Worm (Caenorhabditis elegans) whole organism, L4/young adult: ENCODE measurements around the gene sars-1.

Experiments
- W03F9.2 ChIP-seq: fragments of 150-350 bp; optimal IDR thresholded peaks from 2 replicates; lab custom pipeline; 2014; ENCODE audit warnings: missing biosample characterization, missing genetic modification characterization
- dao-5 ChIP-seq: sonication (generic microtip); optimal IDR thresholded peaks from 2 replicates; lab custom pipeline; 2016; ENCODE audit warnings: missing genotype, missing genetic modification characterization, moderate library complexity, missing compliant biosample characterization
- him-1 ChIP-seq: sonication (generic microtip); optimal IDR thresholded peaks from 2 replicates; lab custom pipeline; 2016; ENCODE audit warnings: missing genotype, missing genetic modification reagents, missing genetic modification characterization, missing compliant biosample characterization

DNA sequence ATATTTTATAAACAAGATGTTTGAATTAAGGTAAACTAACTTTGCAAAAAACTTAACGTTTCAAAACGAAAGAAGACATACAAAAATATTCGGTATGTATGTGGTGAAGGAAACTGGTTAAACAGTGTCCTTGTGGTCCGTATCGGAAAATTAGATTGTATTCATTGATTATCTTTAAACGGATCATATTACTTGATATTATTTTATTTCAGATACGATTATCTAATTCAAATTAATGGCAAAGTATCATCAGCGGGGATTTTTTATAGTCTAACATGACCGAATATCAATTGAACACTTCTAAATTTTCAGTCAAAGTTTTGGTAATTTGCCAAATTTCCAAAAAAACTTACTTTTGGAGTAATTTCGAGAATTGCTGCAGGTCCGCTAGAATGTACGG is 3.3 kb downstream of the sars-1 start, which contains the start of gene C47E12.13:
- TF ChIP-seq dao-5 = no peak
- TF ChIP-seq W03F9.2 (tag; lab: Kevin White, UChicago) = no peak
- no peak for TF ChIP-seq him-1 (tag; lab: Kevin White, UChicago)
